Worm (Caenorhabditis elegans): ENCODE results near the gene asp-2.

DNA sequence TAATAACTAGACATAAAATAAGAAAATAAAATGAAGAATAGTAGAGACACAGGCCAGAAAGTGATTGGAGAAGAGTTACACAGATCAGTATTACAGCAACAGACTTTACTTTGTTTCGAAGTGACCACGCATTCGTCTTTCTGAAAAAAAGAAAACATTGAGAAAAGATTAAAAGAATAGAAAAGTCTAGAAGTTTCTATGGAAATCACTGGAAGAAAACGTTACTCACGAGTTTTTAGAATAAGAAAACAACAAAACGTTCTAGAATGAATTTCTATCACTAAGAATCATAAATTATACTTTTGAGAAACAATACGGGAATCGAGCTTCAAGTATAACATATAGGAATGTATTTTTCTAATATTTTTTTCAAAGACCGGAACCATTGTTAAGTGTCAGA, 47.3 kb upstream of the asp-2 start:
- TF ChIP-seq sox-4 (tag; optimal IDR thresholded peaks at IDR 0.05) (no peak), fkh-10 (GFP tag; optimal IDR thresholded peaks at IDR 0.05) (no peak)

Data from whole organism, late embryonic.